Fruit fly (Drosophila melanogaster) whole organism, embryonic: ENCODE measurements around the gene Tnpo-SR.

Experiments used
- CG12104 ChIP-seq: fragments of 200-800 bp; sonication (Bioruptor generic); optimal IDR thresholded peaks from 3 replicates; lab custom pipeline; 2016; ENCODE audit warnings: missing biosample characterization, missing genetic modification characterization
- CG12659 ChIP-seq: fragments of 200-800 bp; sonication (Bioruptor generic); optimal IDR thresholded peaks from 3 replicates; lab custom pipeline; 2017; ENCODE audit warnings: mild to moderate bottlenecking, missing biosample characterization, missing genetic modification reagents, missing genetic modification characterization
- CG15269 ChIP-seq: fragments of 200-800 bp; sonication (Bioruptor generic); optimal IDR thresholded peaks from 2 replicates; lab custom pipeline; 2018; ENCODE audit warnings: missing biosample characterization, mild to moderate bottlenecking, missing genetic modification characterization, moderate library complexity
- CG15479 ChIP-seq: fragments of 200-800 bp; sonication (Bioruptor generic); optimal IDR thresholded peaks from 3 replicates; lab custom pipeline; 2019; ENCODE audit warnings: missing biosample characterization, mild to moderate bottlenecking, missing genetic modification characterization, moderate library complexity
- CG15514 ChIP-seq: fragments of 200-800 bp; sonication (Bioruptor generic); optimal IDR thresholded peaks from 3 replicates; lab custom pipeline; 2017; ENCODE audit warnings: missing biosample characterization, missing genetic modification characterization, mild to moderate bottlenecking, moderate library complexity, missing genetic modification reagents
- CG18262 ChIP-seq: fragments of 200-800 bp; optimal IDR thresholded peaks from 3 replicates; lab custom pipeline; 2019; ENCODE audit warnings: missing biosample characterization, mild to moderate bottlenecking, missing genetic modification characterization, moderate library complexity
- CG18619 ChIP-seq: fragments of 200-800 bp; sonication (Bioruptor generic); optimal IDR thresholded peaks from 3 replicates; lab custom pipeline; 2017; ENCODE audit warnings: missing biosample characterization, mild to moderate bottlenecking, missing genetic modification characterization
- CG18764 ChIP-seq: fragments of 200-800 bp; sonication (Bioruptor generic); optimal IDR thresholded peaks from 3 replicates; lab custom pipeline; 2016; ENCODE audit warnings: missing biosample characterization, missing genetic modification characterization
- CG2875 ChIP-seq: fragments of 200-800 bp; sonication (Bioruptor generic); optimal IDR thresholded peaks from 2 replicates; lab custom pipeline; 2017; ENCODE audit warnings: missing biosample characterization, mild to moderate bottlenecking, missing genetic modification characterization, missing genetic modification reagents
- CG32772 ChIP-seq: fragments of 200-800 bp; sonication (Bioruptor generic); IDR thresholded peaks from 2 replicates; pipeline ENCODE4 v1.3.6; 2022; ENCODE audit warnings: missing biosample characterization, missing genetic modification characterization
- CG3847 ChIP-seq: fragments of 200-800 bp; sonication (Bioruptor generic); IDR thresholded peaks from 2 replicates; pipeline ENCODE4 v1.3.6; 2022; ENCODE audit warnings: missing biosample characterization, missing genetic modification characterization
- CG42726 ChIP-seq: fragments of 200-800 bp; sonication (Bioruptor generic); IDR thresholded peaks from 2 replicates; pipeline ENCODE4 v1.3.6; 2022; ENCODE audit warnings: missing biosample characterization, missing genetic modification characterization; ENCODE audit not compliant: partially characterized antibody
- CG4360 ChIP-seq: fragments of 200-800 bp; sonication (Bioruptor generic); IDR thresholded peaks from 2 replicates; pipeline ENCODE4 v1.3.6; 2022; ENCODE audit warnings: missing biosample characterization, missing genetic modification characterization
- CG6765 ChIP-seq: fragments of 200-800 bp; sonication (Bioruptor generic); optimal IDR thresholded peaks from 3 replicates; lab custom pipeline; 2017; ENCODE audit warnings: missing biosample characterization, mild to moderate bottlenecking, missing genetic modification characterization
- CG7987 ChIP-seq: fragments of 200-800 bp; sonication (Bioruptor generic); optimal IDR thresholded peaks from 2 replicates; lab custom pipeline; 2018; ENCODE audit warnings: missing biosample characterization, mild to moderate bottlenecking, missing genetic modification characterization, moderate library complexity
- CG9609 ChIP-seq: fragments of 200-800 bp; sonication (Bioruptor generic); optimal IDR thresholded peaks from 3 replicates; lab custom pipeline; 2016; ENCODE audit warnings: missing biosample characterization, missing genetic modification characterization
- CG9797 ChIP-seq: fragments of 200-800 bp; sonication (Bioruptor generic); optimal IDR thresholded peaks from 3 replicates; lab custom pipeline; 2018; ENCODE audit warnings: missing biosample characterization, mild to moderate bottlenecking, missing genetic modification characterization
- D19B ChIP-seq: fragments of 200-800 bp; sonication (Bioruptor generic); optimal IDR thresholded peaks from 2 replicates; lab custom pipeline; 2017; ENCODE audit warnings: missing biosample characterization, mild to moderate bottlenecking, missing genetic modification characterization
- Dll ChIP-seq: fragments of 200-800 bp; sonication (Bioruptor generic); IDR thresholded peaks from 4 replicates; pipeline ENCODE4 v1.3.6; 2022; ENCODE audit warnings: missing biosample characterization, missing genetic modification characterization; ENCODE audit not compliant: partially characterized antibody
- ERR ChIP-seq: fragments of 200-800 bp; sonication (Bioruptor generic); optimal IDR thresholded peaks from 2 replicates; lab custom pipeline; 2016; ENCODE audit warnings: missing biosample characterization, missing genetic modification characterization
- Hand ChIP-seq: fragments of 200-800 bp; sonication (Bioruptor generic); optimal IDR thresholded peaks from 2 replicates; lab custom pipeline; 2017; ENCODE audit warnings: mild to moderate bottlenecking, missing biosample characterization, missing genetic modification reagents, missing genetic modification characterization
- Hey ChIP-seq: fragments of 200-800 bp; sonication (Bioruptor generic); optimal IDR thresholded peaks from 3 replicates; lab custom pipeline; 2018; ENCODE audit warnings: missing biosample characterization, mild to moderate bottlenecking, missing genetic modification characterization
- Hsf ChIP-seq: fragments of 200-800 bp; sonication (Bioruptor generic); optimal IDR thresholded peaks from 3 replicates; lab custom pipeline; 2016; ENCODE audit warnings: missing biosample characterization, missing genetic modification characterization
- MTF-1 ChIP-seq: fragments of 200-800 bp; sonication (Bioruptor generic); optimal IDR thresholded peaks from 2 replicates; lab custom pipeline; 2018; ENCODE audit warnings: missing biosample characterization, mild to moderate bottlenecking, missing genetic modification characterization, borderline replicate concordance
- Myb ChIP-seq: fragments of 200-800 bp; sonication (Bioruptor generic); optimal IDR thresholded peaks from 2 replicates; lab custom pipeline; 2016; ENCODE audit warnings: missing biosample characterization, missing genetic modification characterization
- Six4 ChIP-seq: fragments of 200-800 bp; sonication (Bioruptor generic); optimal IDR thresholded peaks from 2 replicates; lab custom pipeline; 2016; ENCODE audit warnings: missing biosample characterization, missing genetic modification characterization
- Trl ChIP-seq, 3 experiments: fragments of >200 bp in 2 of 3; fragments of 200-800 bp in 1 of 3; sonication (Bioruptor generic) in 1 of 3; optimal IDR thresholded peaks; 2 replicates in 1 of 3; 3 replicates in 2 of 3; lab custom pipeline; 2016 to 2017; ENCODE audit warnings: missing biosample characterization in 1 of 3, missing genetic modification characterization in 1 of 3
- Usf ChIP-seq: fragments of 200-800 bp; sonication (Bioruptor generic); optimal IDR thresholded peaks from 2 replicates; lab custom pipeline; 2017; ENCODE audit warnings: missing genotype, missing biosample characterization, missing genetic modification characterization
- Vsx1 ChIP-seq: fragments of 200-800 bp; sonication (Bioruptor generic); optimal IDR thresholded peaks from 2 replicates; lab custom pipeline; 2017; ENCODE audit warnings: missing biosample characterization, mild to moderate bottlenecking, missing genetic modification characterization, missing genetic modification reagents
- YL-1 ChIP-seq: fragments of 200-800 bp; sonication (Bioruptor generic); optimal IDR thresholded peaks from 3 replicates; lab custom pipeline; 2017; ENCODE audit warnings: missing biosample characterization, mild to moderate bottlenecking, missing genetic modification characterization
- cato ChIP-seq: fragments of 200-800 bp; sonication (Bioruptor generic); optimal IDR thresholded peaks from 2 replicates; lab custom pipeline; 2016; ENCODE audit warnings: missing biosample characterization, missing genetic modification characterization, borderline replicate concordance
- chm ChIP-seq: fragments of 200-800 bp; sonication (Bioruptor generic); IDR thresholded peaks from 2 replicates; pipeline ENCODE4 v1.3.6; 2022; ENCODE audit warnings: missing biosample characterization, missing genetic modification characterization
- dati ChIP-seq: fragments of 200-800 bp; sonication (Bioruptor generic); IDR thresholded peaks from 2 replicates; pipeline ENCODE4 v1.3.6; 2022; ENCODE audit warnings: missing biosample characterization, missing genetic modification characterization
- dm ChIP-seq: fragments of 200-800 bp; sonication (Bioruptor generic); optimal IDR thresholded peaks from 3 replicates; lab custom pipeline; 2016; ENCODE audit warnings: missing biosample characterization, missing genetic modification characterization
- dmrt99B ChIP-seq: fragments of 200-800 bp; sonication (Bioruptor generic); optimal IDR thresholded peaks from 2 replicates; lab custom pipeline; 2018; ENCODE audit warnings: missing biosample characterization, mild to moderate bottlenecking, missing genetic modification characterization, moderate library complexity
- ewg ChIP-seq: fragments of 200-800 bp; sonication (Bioruptor generic); optimal IDR thresholded peaks from 3 replicates; lab custom pipeline; 2017; ENCODE audit warnings: mild to moderate bottlenecking, missing biosample characterization, missing genetic modification reagents, missing genetic modification characterization
- fd64A ChIP-seq: fragments of 200-800 bp; sonication (Bioruptor generic); optimal IDR thresholded peaks from 3 replicates; lab custom pipeline; 2018; ENCODE audit warnings: missing biosample characterization, mild to moderate bottlenecking, missing genetic modification characterization
- gt ChIP-seq: fragments of 200-800 bp; sonication (Bioruptor generic); IDR thresholded peaks from 2 replicates; pipeline ENCODE4 v1.3.6; 2022; ENCODE audit warnings: missing biosample characterization, missing genetic modification characterization
- ken ChIP-seq: fragments of 200-800 bp; sonication (Bioruptor generic); IDR thresholded peaks from 3 replicates; pipeline ENCODE4 v1.3.6; 2022; ENCODE audit warnings: missing biosample characterization, missing genetic modification characterization
- maf-S ChIP-seq: fragments of 200-800 bp; sonication (Bioruptor generic); optimal IDR thresholded peaks from 2 replicates; lab custom pipeline; 2016; ENCODE audit warnings: missing biosample characterization, missing genetic modification characterization
- nom ChIP-seq: fragments of 200-800 bp; sonication (Bioruptor generic); optimal IDR thresholded peaks from 2 replicates; lab custom pipeline; 2017; ENCODE audit warnings: missing biosample characterization, missing genetic modification characterization, mild to moderate bottlenecking, moderate library complexity, missing genetic modification reagents
- onecut ChIP-seq: fragments of 200-800 bp; sonication (Bioruptor generic); IDR thresholded peaks from 2 replicates; pipeline ENCODE4 v1.3.6; 2022; ENCODE audit warnings: missing biosample characterization, missing genetic modification characterization
- org-1 ChIP-seq: fragments of 200-800 bp; sonication (Bioruptor generic); optimal IDR thresholded peaks from 2 replicates; lab custom pipeline; 2017; ENCODE audit warnings: missing biosample characterization, missing genetic modification characterization
- psq ChIP-seq: fragments of 200-800 bp; sonication (Bioruptor generic); optimal IDR thresholded peaks from 2 replicates; lab custom pipeline; 2017; ENCODE audit warnings: missing biosample characterization, missing genetic modification characterization
- scrt ChIP-seq: fragments of 200-800 bp; sonication (Bioruptor generic); optimal IDR thresholded peaks from 2 replicates; lab custom pipeline; 2018; ENCODE audit warnings: missing biosample characterization, mild to moderate bottlenecking, missing genetic modification characterization, moderate library complexity
- sima ChIP-seq: fragments of 200-800 bp; sonication (Bioruptor generic); optimal IDR thresholded peaks from 2 replicates; lab custom pipeline; 2016; ENCODE audit warnings: missing biosample characterization, missing genetic modification characterization
- trh ChIP-seq: fragments of 200-800 bp; sonication (Bioruptor generic); optimal IDR thresholded peaks from 2 replicates; lab custom pipeline; 2016; ENCODE audit warnings: missing biosample characterization, missing genetic modification characterization
- unpg ChIP-seq: fragments of 200-800 bp; sonication (Bioruptor generic); optimal IDR thresholded peaks from 3 replicates; lab custom pipeline; 2018; ENCODE audit warnings: missing biosample characterization, mild to moderate bottlenecking, missing genetic modification characterization, moderate library complexity

Tnpo-SR gene

dm6 chr2L:2750337-2751084, 9.2 kb upstream of the Tnpo-SR start (continued):
- TF ChIP-seq fd64A (GFP tag; lab: Kevin White, UChicago): peak; percentile 59
- peak; percentile 16 for TF ChIP-seq trh (GFP tag; lab: Kevin White, UChicago)
- TF ChIP-seq org-1 (GFP tag; lab: Kevin White, UChicago): peak; percentile 87
- no peak for TF ChIP-seq CG32772 (GFP tag; lab: Robert Waterston, UW)
- TF ChIP-seq CG15514 (GFP tag; lab: Kevin White, UChicago): peak; percentile 81
- no peak for TF ChIP-seq chm (GFP tag; lab: Robert Waterston, UW)
- TF ChIP-seq dm (GFP tag; lab: Kevin White, UChicago): peak; percentile 44
- peak; percentile 2 for TF ChIP-seq nom (GFP tag; lab: Kevin White, UChicago)
- TF ChIP-seq Hsf: peak; percentile 79
- TF ChIP-seq CG9609 (GFP tag; lab: Kevin White, UChicago): peak; percentile 72
- peak; percentile 79 for TF ChIP-seq D19B (GFP tag; lab: Kevin White, UChicago)
- TF ChIP-seq Dll (GFP tag; lab: Robert Waterston, UW): no peak
- TF ChIP-seq ken (GFP tag; lab: Robert Waterston, UW): no peak
- TF ChIP-seq CG12104: peak; percentile 66
- TF ChIP-seq Myb (GFP tag; lab: Kevin White, UChicago): peak; percentile 64
- peak; percentile 72 for TF ChIP-seq Six4 (GFP tag; lab: Kevin White, UChicago)
- TF ChIP-seq CG18619 (GFP tag; lab: Kevin White, UChicago): peak; percentile 76
- peak; percentile 58 for TF ChIP-seq Vsx1 (GFP tag; lab: Kevin White, UChicago)
- TF ChIP-seq YL-1 (GFP tag; lab: Kevin White, UChicago): peak; percentile 51
- TF ChIP-seq cato (GFP tag; lab: Kevin White, UChicago): no peak
- peak; percentile 68 for TF ChIP-seq CG6765
- no peak for TF ChIP-seq CG4360
- TF ChIP-seq ERR: peak; percentile 75
- TF ChIP-seq CG3847 (GFP tag; lab: Robert Waterston, UW): no peak
- TF ChIP-seq CG15269 (tag; lab: Kevin White, UChicago): peak; percentile 89
- TF ChIP-seq scrt: peak; percentile 78
- no peak for TF ChIP-seq CG42726 (GFP tag; lab: Robert Waterston, UW)
- TF ChIP-seq unpg (GFP tag; lab: Kevin White, UChicago): peak; percentile 78
- peak; percentile 92 for TF ChIP-seq CG15479 (GFP tag; lab: Kevin White, UChicago)
- TF ChIP-seq CG18262 (tag; lab: Kevin White, UChicago): peak; percentile 83
- peak; percentile 34 for TF ChIP-seq CG9797 (GFP tag; lab: Kevin White, UChicago)
- TF ChIP-seq onecut (GFP tag; lab: Robert Waterston, UW): peak; percentile 70
- TF ChIP-seq dmrt99B: peak; percentile 85
- TF ChIP-seq MTF-1 (GFP tag; lab: Kevin White, UChicago): peak; percentile 73
- peak; percentile 56 for TF ChIP-seq CG2875 (GFP tag; lab: Kevin White, UChicago)
- TF ChIP-seq maf-S: peak; percentile 78
- TF ChIP-seq CG7987: peak; percentile 86
- no peak for TF ChIP-seq Trl (optimal IDR thresholded peaks at IDR 0.05; lab: Kevin White, UChicago)
- peak; percentile 86 for TF ChIP-seq Trl (GFP tag; optimal IDR thresholded peaks at IDR 0.05; lab: Kevin White, UChicago)
- no peak for TF ChIP-seq sima
- peak; percentile 67 for TF ChIP-seq CG18764
- TF ChIP-seq gt (GFP tag; lab: Robert Waterston, UW): no peak
- TF ChIP-seq Hand: peak; percentile 68
- TF ChIP-seq Hey (tag; lab: Kevin White, UChicago): no peak
- peak; percentile 69 for TF ChIP-seq Usf
- peak; percentile 54 for TF ChIP-seq ewg
- peak; percentile 63 for TF ChIP-seq CG12659 (GFP tag; lab: Kevin White, UChicago)
- TF ChIP-seq dati (GFP tag; lab: Robert Waterston, UW): no peak
- TF ChIP-seq psq (GFP tag; lab: Kevin White, UChicago): peak; percentile 33
